Worm (Caenorhabditis elegans): ENCODE measurements around the gene C14B9.2.

C14B9.2 gene

ce11 chrIII:8163788-8164423 lies 30.4 kb downstream of the C14B9.2 start, which contains the start of gene prp-8 (continued):
- TF ChIP-seq fos-1 (tag; optimal IDR thresholded peaks at IDR 0.05) (no peak), unc-130 (GFP tag; optimal IDR thresholded peaks at IDR 0.05) (peak; percentile 25), arid-1 (GFP tag; conservative IDR thresholded peaks at IDR 0.05) (peak; percentile 74), gei-8 (GFP tag; optimal IDR thresholded peaks at IDR 0.05) (no peak), Y105C5A.15 (GFP tag; IDR thresholded peaks at IDR 0.05) (no peak), nhr-25 (tag; optimal IDR thresholded peaks at IDR 0.05; ENCODE audit: borderline replicate concordance, insufficient read depth) (peak; percentile 87), hlh-30 (tag; optimal IDR thresholded peaks at IDR 0.05; ENCODE audit: insufficient read depth) (peak; percentile 91), duxl-1 (tag; optimal IDR thresholded peaks at IDR 0.05; ENCODE audit: poor library complexity) (peak; percentile 83), spr-3 (GFP tag; optimal IDR thresholded peaks at IDR 0.05) (no peak), Y5F2A.4 (GFP tag; optimal IDR thresholded peaks at IDR 0.05) (no peak), nhr-42 (GFP tag; IDR thresholded peaks at IDR 0.05) (0 out of 2 replicates have a peak, but pooled peaks have one; percentile 26), mxl-2 (GFP tag; conservative IDR thresholded peaks at IDR 0.05) (no peak), hlh-11 (tag; optimal IDR thresholded peaks at IDR 0.05) (peak; percentile 83), dmd-8 (GFP tag; IDR thresholded peaks at IDR 0.05) (no peak)

- TF ChIP-seq ceh-20 (GFP tag; IDR thresholded peaks at IDR 0.05) (no peak), aha-1 (tag) (peak; percentile 97)
Measured at ce11 chrIII:8164771-8165170, 31.3 kb downstream of the C14B9.2 start.

ce11 chrIII:8172609-8173133 lies 39.2 kb downstream of the C14B9.2 start:
- TF ChIP-seq daf-12 (tag; optimal IDR thresholded peaks at IDR 0.05) (no peak), lin-15B (tag; optimal IDR thresholded peaks at IDR 0.05) (no peak), F26F4.8 (GFP tag; conservative IDR thresholded peaks at IDR 0.05) (no peak), lsy-2 (tag; optimal IDR thresholded peaks at IDR 0.05) (peak in 1 of 2 experiments; percentile 7), snpc-4 (tag; optimal IDR thresholded peaks at IDR 0.05) (no peak), F37D6.2 (tag; optimal IDR thresholded peaks at IDR 0.05) (no peak), dpl-1 (GFP tag; optimal IDR thresholded peaks at IDR 0.05) (no peak), ceh-82 (tag; optimal IDR thresholded peaks at IDR 0.05) (no peak), ctbp-1 (GFP tag; IDR thresholded peaks at IDR 0.05) (no peak), F10B5.3 (tag; optimal IDR thresholded peaks at IDR 0.05) (no peak), nhr-41 (GFP tag; IDR thresholded peaks at IDR 0.05) (no peak), lin-39 (tag; optimal IDR thresholded peaks at IDR 0.05) (no peak), mxl-2 (GFP tag; conservative IDR thresholded peaks at IDR 0.05) (no peak), unc-130 (GFP tag; optimal IDR thresholded peaks at IDR 0.05) (no peak), ceh-62 (tag; optimal IDR thresholded peaks at IDR 0.05) (no peak), nhr-76 (tag; optimal IDR thresholded peaks at IDR 0.05) (no peak), pqm-1 (tag; optimal IDR thresholded peaks at IDR 0.05) (no peak), lin-29 (GFP tag; IDR thresholded peaks at IDR 0.05) (no peak), ama-1 (optimal IDR thresholded peaks at IDR 0.05) (peak; percentile 21), R02D3.7 (tag; optimal IDR thresholded peaks at IDR 0.05) (no peak), tra-1 (GFP tag; IDR thresholded peaks at IDR 0.05) (0 out of 2 replicates have a peak, but pooled peaks have one; percentile 30), egl-43 (GFP tag; IDR thresholded peaks at IDR 0.05) (no peak), dmd-9 (GFP tag; IDR thresholded peaks at IDR 0.05) (no peak), mxl-3 (GFP tag; optimal IDR thresholded peaks at IDR 0.05) (no peak), zip-2 (tag; optimal IDR thresholded peaks at IDR 0.05) (no peak), fos-1 (tag; optimal IDR thresholded peaks at IDR 0.05) (no peak), ZK337.2 (GFP tag; IDR thresholded peaks at IDR 0.05) (no peak), jun-1 (tag; optimal IDR thresholded peaks at IDR 0.05) (no peak), tag-97 (GFP tag; IDR thresholded peaks at IDR 0.05) (no peak), set-16 (GFP tag; IDR thresholded peaks at IDR 0.05) (no peak), vab-7 (GFP tag; IDR thresholded peaks at IDR 0.05) (no peak), daf-8 (GFP tag; IDR thresholded peaks at IDR 0.05) (no peak), daf-16 (GFP tag; optimal IDR thresholded peaks at IDR 0.05) (no peak), daf-16 (tag; optimal IDR thresholded peaks at IDR 0.05) (no peak), ceh-28 (tag; optimal IDR thresholded peaks at IDR 0.05) (no peak)
